Fruit fly (Drosophila melanogaster): ENCODE results near the gene Nxf3.

dm6 chr3L:13951564-13951963 lies 13.4 kb upstream of the Nxf3 start:
- TF ChIP-seq CG11294 (GFP tag; IDR thresholded peaks at IDR 0.05) (no peak), eg (GFP tag; IDR thresholded peaks at IDR 0.05) (no peak), Sox102F (GFP tag; optimal IDR thresholded peaks at IDR 0.05) (no peak), CG16779 (tag; optimal IDR thresholded peaks at IDR 0.05) (no peak), CG6808 (GFP tag; optimal IDR thresholded peaks at IDR 0.05) (no peak), Hr4 (GFP tag; optimal IDR thresholded peaks at IDR 0.05) (no peak), fd59A (GFP tag; optimal IDR thresholded peaks at IDR 0.05) (no peak), OdsH (GFP tag; optimal IDR thresholded peaks at IDR 0.05) (no peak), CG8319 (GFP tag; optimal IDR thresholded peaks at IDR 0.05) (no peak), CG9139 (GFP tag; optimal IDR thresholded peaks at IDR 0.05) (no peak), vri (GFP tag; optimal IDR thresholded peaks at IDR 0.05) (peak; percentile 59), CG1621 (tag; optimal IDR thresholded peaks at IDR 0.05) (no peak)
